Worm (Caenorhabditis elegans) whole organism, L1 larva: ENCODE results near the gene ZC239.21.

ENCODE experiments used
- alr-1 ChIP-seq: fragments of 200-800 bp; sonication (Bioruptor generic); optimal IDR thresholded peaks from 2 replicates; lab custom pipeline; 2018; ENCODE audit warnings: borderline replicate concordance, mild to moderate bottlenecking, missing genetic modification characterization, missing compliant biosample characterization
- blmp-1 ChIP-seq: fragments of 150-350 bp; optimal IDR thresholded peaks from 2 replicates; lab custom pipeline; 2014; ENCODE audit warnings: missing biosample characterization, missing genetic modification characterization
- ceh-63 ChIP-seq: fragments of 200-800 bp; sonication (Bioruptor generic); optimal IDR thresholded peaks from 2 replicates; lab custom pipeline; 2018; ENCODE audit warnings: mild to moderate bottlenecking, missing genetic modification characterization, missing compliant biosample characterization
- ceh-8 ChIP-seq: fragments of 200-800 bp; sonication (Bioruptor generic); optimal IDR thresholded peaks from 2 replicates; lab custom pipeline; 2018; ENCODE audit warnings: mild to moderate bottlenecking, missing genetic modification characterization, moderate library complexity, missing compliant biosample characterization
- ceh-82 ChIP-seq, 3 experiments: fragments of 150-350 bp in 1 of 3; sonication (generic microtip) in 2 of 3; optimal IDR thresholded peaks; 2 replicates each; lab custom pipeline; 2014 to 2017; ENCODE audit warnings: missing biosample characterization in 3 of 3, missing genetic modification characterization in 3 of 3
- ceh-88 ChIP-seq: fragments of 200-800 bp; sonication (Bioruptor generic); IDR thresholded peaks from 2 replicates; pipeline ENCODE4 v1.3.6; 2022; ENCODE audit warnings: missing genetic modification characterization, missing compliant biosample characterization
- ces-1 ChIP-seq: fragments of 150-350 bp; optimal IDR thresholded peaks from 2 replicates; lab custom pipeline; 2014; ENCODE audit warnings: missing biosample characterization, missing genetic modification reagents, missing genetic modification characterization
- efl-1 ChIP-seq, 4 experiments: fragments of 150-350 bp; optimal IDR thresholded peaks in 3 of 4; peaks in 1 of 4; 1 replicate in 1 of 4; 2 replicates in 3 of 4; lab custom pipeline; 2014; ENCODE audit warnings: missing biosample characterization in 2 of 4, missing genetic modification characterization in 2 of 4, missing genetic modification reagents in 2 of 4
- elt-2 ChIP-seq: sonication (generic microtip); optimal IDR thresholded peaks from 2 replicates; lab custom pipeline; 2016; ENCODE audit warnings: missing genetic modification characterization, mild to moderate bottlenecking, inconsistent platforms, missing compliant biosample characterization, missing genetic modification reagents
- ets-5 ChIP-seq: fragments of 200-800 bp; sonication (Bioruptor generic); IDR thresholded peaks from 2 replicates; pipeline ENCODE4 v1.3.6; 2022; ENCODE audit warnings: missing genetic modification characterization, missing compliant biosample characterization
- fos-1 ChIP-seq: fragments of 150-350 bp; optimal IDR thresholded peaks from 2 replicates; lab custom pipeline; 2014; ENCODE audit warnings: missing biosample characterization, missing genetic modification characterization
- hlh-17 ChIP-seq: fragments of 200-800 bp; sonication (Bioruptor generic); optimal IDR thresholded peaks from 2 replicates; lab custom pipeline; 2018; ENCODE audit warnings: missing genetic modification characterization, mild to moderate bottlenecking, missing compliant biosample characterization, moderate library complexity, borderline replicate concordance
- hlh-4 ChIP-seq: sonication (generic microtip); optimal IDR thresholded peaks from 2 replicates; lab custom pipeline; 2016; ENCODE audit warnings: mild to moderate bottlenecking, missing genetic modification characterization, missing compliant biosample characterization
- irx-1 ChIP-seq: sonication (generic microtip); optimal IDR thresholded peaks from 2 replicates; lab custom pipeline; 2016; ENCODE audit warnings: missing genetic modification characterization, missing compliant biosample characterization
- isw-1 ChIP-seq: fragments of 200-800 bp; sonication (Bioruptor generic); IDR thresholded peaks from 2 replicates; pipeline ENCODE4 v1.3.6; 2022; ENCODE audit warnings: missing genetic modification characterization, missing compliant biosample characterization
- lin-35 ChIP-seq, 2 experiments: fragments of 150-350 bp; optimal IDR thresholded peaks; 2 replicates each; lab custom pipeline; 2014; ENCODE audit warnings: missing biosample characterization in 2 of 2, missing genetic modification characterization in 2 of 2, missing genetic modification reagents in 2 of 2
- mef-2 ChIP-seq: fragments of 150-350 bp; optimal IDR thresholded peaks from 2 replicates; lab custom pipeline; 2014; ENCODE audit warnings: missing biosample characterization, missing genetic modification characterization
- mep-1 ChIP-seq: fragments of 150-350 bp; optimal IDR thresholded peaks from 2 replicates; lab custom pipeline; 2014; ENCODE audit warnings: missing biosample characterization, missing genetic modification characterization
- nhr-11 ChIP-seq: fragments of 150-350 bp; optimal IDR thresholded peaks from 2 replicates; lab custom pipeline; 2014; ENCODE audit warnings: missing biosample characterization, missing genetic modification characterization
- nhr-71 ChIP-seq: sonication (generic microtip); optimal IDR thresholded peaks from 2 replicates; lab custom pipeline; 2016; ENCODE audit warnings: mild to moderate bottlenecking, missing genetic modification characterization, moderate library complexity, missing compliant biosample characterization
- nhr-76 ChIP-seq: sonication (generic microtip); optimal IDR thresholded peaks from 2 replicates; lab custom pipeline; 2017; ENCODE audit warnings: missing biosample characterization, missing genetic modification characterization
- nhr-84 ChIP-seq: sonication (generic microtip); optimal IDR thresholded peaks from 2 replicates; lab custom pipeline; 2017; ENCODE audit warnings: missing biosample characterization, missing genetic modification characterization
- nhr-85 ChIP-seq: sonication (generic microtip); peaks from one replicate; lab custom pipeline; 2016; ENCODE audit warnings: missing genetic modification characterization, inconsistent platforms, missing compliant biosample characterization
- pax-3 ChIP-seq: fragments of 200-800 bp; sonication (Bioruptor generic); optimal IDR thresholded peaks from 2 replicates; lab custom pipeline; 2018; ENCODE audit warnings: mild to moderate bottlenecking, missing genetic modification characterization, moderate library complexity, missing compliant biosample characterization
- skn-1 ChIP-seq: fragments of 150-350 bp; optimal IDR thresholded peaks from 2 replicates; lab custom pipeline; 2014; ENCODE audit warnings: missing biosample characterization, missing genetic modification characterization
- snpc-4 ChIP-seq: fragments of 150-350 bp; optimal IDR thresholded peaks from 2 replicates; lab custom pipeline; 2014; ENCODE audit warnings: missing biosample characterization, missing genetic modification characterization
- tbx-2 ChIP-seq: sonication (generic microtip); optimal IDR thresholded peaks from 2 replicates; lab custom pipeline; 2016; ENCODE audit warnings: missing genetic modification characterization, missing compliant biosample characterization
- tlp-1 ChIP-seq: fragments of 150-350 bp; optimal IDR thresholded peaks from 2 replicates; lab custom pipeline; 2014; ENCODE audit warnings: missing biosample characterization, missing genetic modification characterization
- xbp-1 ChIP-seq: sonication (generic microtip); optimal IDR thresholded peaks from 2 replicates; lab custom pipeline; 2016; ENCODE audit warnings: missing genetic modification characterization, missing compliant biosample characterization
- zag-1 ChIP-seq: fragments of 150-350 bp; optimal IDR thresholded peaks from 2 replicates; lab custom pipeline; 2014; ENCODE audit warnings: missing biosample characterization, missing genetic modification characterization
- ztf-4 ChIP-seq: fragments of 150-350 bp; optimal IDR thresholded peaks from 2 replicates; lab custom pipeline; 2014; ENCODE audit warnings: missing biosample characterization, missing genetic modification characterization

The ZC239.21 gene

ce11 chrII:3224631-3225030 lies 17.9 kb downstream of the ZC239.21 start, which contains the start of gene ZC239.15:
ZC239.15 (minus strand) TSS chrII:3224731.
- TF ChIP-seq efl-1 (optimal IDR thresholded peaks at IDR 0.05; lab: Kevin White, UChicago), result no peak
- no peak for TF ChIP-seq efl-1 (GFP tag; optimal IDR thresholded peaks at IDR 0.05 in 1 of 2; lab: Kevin White, UChicago)
- TF ChIP-seq tbx-2, result no peak
- no peak for TF ChIP-seq tlp-1 (tag; lab: Kevin White, UChicago)
- no peak for TF ChIP-seq skn-1 (tag; lab: Kevin White, UChicago)
- no peak for TF ChIP-seq pax-3
- TF ChIP-seq nhr-85 (tag; lab: Kevin White, UChicago), result no peak
- TF ChIP-seq ces-1 (GFP tag; lab: Kevin White, UChicago), result no peak
- TF ChIP-seq alr-1 (tag; lab: Kevin White, UChicago), result no peak
- no peak for TF ChIP-seq irx-1 (tag; lab: Kevin White, UChicago)
- no peak for TF ChIP-seq mep-1
- TF ChIP-seq ztf-4 (tag; lab: Kevin White, UChicago), result no peak
- TF ChIP-seq ceh-63 (GFP tag; lab: Kevin White, UChicago), result no peak
- no peak for TF ChIP-seq mef-2
- no peak for TF ChIP-seq isw-1 (GFP tag; lab: Robert Waterston, UW)
- no peak for TF ChIP-seq nhr-76 (tag; lab: Kevin White, UChicago)
- no peak for TF ChIP-seq ets-5

- TF ChIP-seq nhr-84 (tag; lab: Kevin White, UChicago) (no peak), elt-2 (tag; lab: Kevin White, UChicago) (peak; percentile 44)
- TF ChIP-seq, all 84 proteins: peak for 1
Measured at ce11 chrII:3225200-3225599, 18.5 kb downstream of the ZC239.21 start, which contains the start of gene ZC239.16. ZC239.16 (minus strand) TSS chrII:3225319.

- TF ChIP-seq zag-1 (no peak), lin-35 (GFP tag; optimal IDR thresholded peaks at IDR 0.05; lab: Kevin White, UChicago) (no peak)
- TF ChIP-seq, all 84 proteins: peak for 0
Measured at ce11 chrII:3225780-3226179, 19.0 kb downstream of the ZC239.21 start, which contains the start of gene ZC239.17. ZC239.17 (minus strand) TSS chrII:3225880.

- TF ChIP-seq ceh-63 (GFP tag; lab: Kevin White, UChicago), result no peak
- no peak for TF ChIP-seq ztf-4 (tag; lab: Kevin White, UChicago)
Measured at ce11 chrII:3230422-3230821, 23.7 kb downstream of the ZC239.21 start, which contains the start of gene srh-297. srh-297 (minus strand) TSS chrII:3230522.

- no peak for TF ChIP-seq snpc-4 (tag; lab: Kevin White, UChicago)
- TF ChIP-seq ceh-82 (tag; optimal IDR thresholded peaks at IDR 0.05; lab: Kevin White, UChicago), result no peak
- TF ChIP-seq hlh-4 (tag; lab: Kevin White, UChicago), result no peak
- TF ChIP-seq nhr-85 (tag; lab: Kevin White, UChicago), result no peak
- TF ChIP-seq fos-1 (tag; lab: Kevin White, UChicago), result no peak
- no peak for TF ChIP-seq hlh-17 (GFP tag; lab: Kevin White, UChicago)
- TF ChIP-seq ceh-8 (GFP tag; lab: Kevin White, UChicago), result no peak
Measured at ce11 chrII:3234725-3235124, 28.0 kb downstream of the ZC239.21 start, which contains the start of gene C17F4.8. C17F4.8 (minus strand) TSS chrII:3234825.

- no peak for TF ChIP-seq efl-1 (optimal IDR thresholded peaks at IDR 0.05; lab: Kevin White, UChicago)
- peak in 1 of 2 experiments; percentile 65 for TF ChIP-seq efl-1 (GFP tag; optimal IDR thresholded peaks at IDR 0.05 in 1 of 2; lab: Kevin White, UChicago)
- no peak for TF ChIP-seq ceh-88
- TF ChIP-seq nhr-11, result no peak
- TF ChIP-seq ceh-63 (GFP tag; lab: Kevin White, UChicago), result no peak
Measured at ce11 chrII:3237038-3237521, 30.3 kb downstream of the ZC239.21 start, which contains the start of the genes srz-67 and C17F4.11. srz-67 (minus strand) TSS chrII:3237138. C17F4.11 (plus strand) TSS chrII:3237471.

ce11 chrII:3240207-3240606 lies 33.5 kb downstream of the ZC239.21 start, which contains the start of gene C17F4.3:
C17F4.3 (plus strand) TSS chrII:3240507.
- TF ChIP-seq nhr-71 (tag; lab: Kevin White, UChicago), result no peak
- no peak for TF ChIP-seq xbp-1 (tag; lab: Kevin White, UChicago)
- no peak for TF ChIP-seq alr-1 (tag; lab: Kevin White, UChicago)
- peak; percentile 87 for TF ChIP-seq blmp-1 (tag; lab: Kevin White, UChicago)
- TF ChIP-seq elt-2 (tag; lab: Kevin White, UChicago), result no peak
